Worm (Caenorhabditis elegans) whole organism, L1 larva: Measurements from ENCODE around the gene spat-3.

Source experiments
- ama-1 ChIP-seq: fragments of 150-350 bp; optimal IDR thresholded peaks from 2 replicates; lab custom pipeline; 2014
- ets-5 ChIP-seq: fragments of 200-800 bp; sonication (Bioruptor generic); IDR thresholded peaks from 2 replicates; pipeline ENCODE4 v1.3.6; 2022; ENCODE audit warnings: missing genetic modification characterization, missing compliant biosample characterization
- lir-3 ChIP-seq: sonication (generic microtip); optimal IDR thresholded peaks from 2 replicates; lab custom pipeline; 2016; ENCODE audit warnings: mild to moderate bottlenecking, missing genetic modification characterization, moderate library complexity, missing compliant biosample characterization; ENCODE audit not compliant: poor library complexity
- mdl-1 ChIP-seq, 2 experiments: fragments of 150-350 bp; optimal IDR thresholded peaks; 2 replicates each; lab custom pipeline; 2014 to 2017; ENCODE audit warnings: missing biosample characterization in 2 of 2, missing genetic modification characterization in 2 of 2, inconsistent platforms in 1 of 2
- nhr-76 ChIP-seq: sonication (generic microtip); optimal IDR thresholded peaks from 2 replicates; lab custom pipeline; 2017; ENCODE audit warnings: missing biosample characterization, missing genetic modification characterization
- pqm-1 ChIP-seq: sonication (generic microtip); optimal IDR thresholded peaks from 3 replicates; lab custom pipeline; 2017; ENCODE audit warnings: missing biosample characterization, missing genetic modification characterization

ce11 chrX:4599526-4599925 is 6.2 kb downstream of the spat-3 start:
- no peak for TF ChIP-seq nhr-76 (tag; lab: Kevin White, UChicago)
- TF ChIP-seq ama-1 (lab: Kevin White, UChicago), result no peak
- TF ChIP-seq mdl-1 (tag; optimal IDR thresholded peaks at IDR 0.05; lab: Kevin White, UChicago), result no peak
- no peak for TF ChIP-seq pqm-1 (tag; lab: Kevin White, UChicago)
- TF ChIP-seq lir-3, result no peak
- no peak for TF ChIP-seq ets-5 (GFP tag; lab: Robert Waterston, UW)
